Worm (Caenorhabditis elegans) whole organism, young adult: Measurements from ENCODE around the gene T10B5.4.

Experiments
- ZK185.1 ChIP-seq: sonication (generic microtip); optimal IDR thresholded peaks from 2 replicates; lab custom pipeline; 2016; ENCODE audit warnings: mild to moderate bottlenecking, missing genetic modification characterization, missing compliant biosample characterization; ENCODE audit not compliant: poor library complexity, severe bottlenecking
- ama-1 ChIP-seq, 3 experiments: fragments of 150-350 bp in 1 of 3; sonication (generic microtip) in 2 of 3; optimal IDR thresholded peaks; 2 replicates each; lab custom pipeline; 2014 to 2018; ENCODE audit warnings: missing biosample characterization in 2 of 3, missing genetic modification characterization in 2 of 3, missing genetic modification reagents in 2 of 3
- bed-2 ChIP-seq: fragments of 200-800 bp; sonication (Bioruptor generic); IDR thresholded peaks from 2 replicates; pipeline ENCODE4 v1.3.6; 2022; ENCODE audit warnings: missing genetic modification reagents, missing genetic modification characterization, missing compliant biosample characterization
- chd-7 ChIP-seq: sonication (generic microtip); optimal IDR thresholded peaks from 2 replicates; lab custom pipeline; 2016; ENCODE audit warnings: mild to moderate bottlenecking, missing genetic modification characterization, moderate library complexity, missing compliant biosample characterization
- dpl-1 ChIP-seq: fragments of 150-350 bp; optimal IDR thresholded peaks from 2 replicates; lab custom pipeline; 2014; ENCODE audit warnings: missing biosample characterization, missing genetic modification reagents, missing genetic modification characterization
- ets-4 ChIP-seq: fragments of 200-800 bp; sonication (Bioruptor generic); optimal IDR thresholded peaks from 2 replicates; lab custom pipeline; 2018; ENCODE audit warnings: mild to moderate bottlenecking, missing genetic modification characterization, missing compliant biosample characterization
- lin-26 ChIP-seq: fragments of 200-800 bp; sonication (Bioruptor generic); IDR thresholded peaks from 2 replicates; pipeline ENCODE4 v1.3.6; 2022; ENCODE audit warnings: missing genetic modification reagents, missing genetic modification characterization, missing compliant biosample characterization
- tlf-1 ChIP-seq: fragments of 200-800 bp; sonication (Bioruptor generic); optimal IDR thresholded peaks from 2 replicates; lab custom pipeline; 2018; ENCODE audit warnings: mild to moderate bottlenecking, missing genetic modification characterization, missing compliant biosample characterization
- unc-62 ChIP-seq: fragments of 150-350 bp; optimal IDR thresholded peaks from 2 replicates; lab custom pipeline; 2014; ENCODE audit warnings: missing biosample characterization, missing genetic modification reagents, missing genetic modification characterization
- ztf-6 ChIP-seq: fragments of 200-800 bp; sonication (Bioruptor generic); IDR thresholded peaks from 2 replicates; pipeline ENCODE4 v1.3.6; 2022; ENCODE audit warnings: missing genetic modification reagents, missing genetic modification characterization, missing compliant biosample characterization

DNA sequence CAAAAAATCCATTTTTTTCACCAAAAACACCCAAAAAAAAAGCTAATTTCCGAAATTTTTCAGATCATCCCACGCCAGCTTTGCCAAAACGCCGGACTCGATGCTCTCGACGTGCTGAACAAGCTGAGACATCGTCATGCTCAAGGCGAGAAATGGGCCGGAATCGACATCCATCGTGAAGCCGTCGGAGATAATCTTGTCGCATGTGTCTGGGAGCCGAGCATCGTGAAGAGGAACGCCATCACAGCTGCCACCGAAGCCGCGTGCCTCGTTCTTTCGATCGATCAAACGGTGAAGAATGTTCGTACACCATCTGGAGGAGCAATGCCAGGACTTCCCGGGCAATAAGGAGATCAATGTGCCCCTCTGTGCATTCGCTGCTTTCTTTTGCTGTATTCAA, 3.2 kb upstream of the T10B5.4 start:
- TF ChIP-seq dpl-1 (GFP tag; lab: Kevin White, UChicago) (no peak), tlf-1 (GFP tag; lab: Kevin White, UChicago) (no peak), bed-2 (GFP tag; lab: Robert Waterston, UW) (no peak), ama-1 (optimal IDR thresholded peaks at IDR 0.05; lab: Kevin White, UChicago) (no peak), ama-1 (GFP tag; optimal IDR thresholded peaks at IDR 0.05; lab: Kevin White, UChicago) (no peak), unc-62 (GFP tag; lab: Kevin White, UChicago) (no peak), lin-26 (GFP tag; lab: Robert Waterston, UW) (no peak), ets-4 (no peak), ZK185.1 (no peak), ztf-6 (GFP tag; lab: Robert Waterston, UW) (no peak), chd-7 (tag; lab: Kevin White, UChicago) (no peak)
